Worm (Caenorhabditis elegans) whole organism, early embryonic: Measurements from ENCODE around the gene C25F9.5.

Source experiments
- ama-1 ChIP-seq: fragments of 150-350 bp; optimal IDR thresholded peaks from 2 replicates; lab custom pipeline; 2014
- ets-7 ChIP-seq: sonication (generic microtip); optimal IDR thresholded peaks from 2 replicates; lab custom pipeline; 2016; ENCODE audit warnings: missing genotype, missing genetic modification characterization, missing compliant biosample characterization
- hmg-4 ChIP-seq: fragments of 200-800 bp; sonication (Bioruptor generic); optimal IDR thresholded peaks from 2 replicates; lab custom pipeline; 2018; ENCODE audit warnings: mild to moderate bottlenecking, missing genetic modification characterization, missing compliant biosample characterization
- sea-1 ChIP-seq: fragments of 200-800 bp; sonication (Bioruptor generic); conservative IDR thresholded peaks from 2 replicates; pipeline ENCODE4 v1.3.6; 2022; ENCODE audit warnings: missing genetic modification characterization, missing compliant biosample characterization

DNA sequence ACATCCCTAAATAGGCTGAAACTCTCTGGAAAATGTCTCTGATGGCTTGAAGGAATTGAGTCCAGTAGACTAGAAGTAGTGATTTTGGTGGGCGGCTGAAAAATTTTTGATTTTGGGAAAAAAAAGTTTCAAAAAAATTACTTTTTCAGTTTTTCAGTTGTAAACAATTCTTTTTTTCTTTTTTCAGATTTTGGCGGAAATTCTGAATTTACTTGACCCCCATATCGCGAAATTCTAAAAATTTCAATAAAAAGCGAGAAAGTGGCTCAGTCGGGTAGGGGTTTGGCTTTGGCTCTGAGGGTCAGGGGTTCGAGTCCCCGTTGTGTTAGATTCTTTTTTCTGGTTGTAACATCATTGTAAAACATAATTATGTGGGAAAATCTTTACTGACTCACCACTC is 20.4 kb upstream of the C25F9.5 start, which contains the start of gene srw-85:
- TF ChIP-seq ama-1 (no peak), hmg-4 (GFP tag; lab: Kevin White, UChicago) (no peak), sea-1 (GFP tag; lab: Robert Waterston, UW) (no peak), ets-7 (tag; lab: Kevin White, UChicago) (no peak)
